Worm (Caenorhabditis elegans) whole organism, young adult: ENCODE results near the gene W06A7.2.

ENCODE experiments used
- ZK185.1 ChIP-seq: sonication (generic microtip); optimal IDR thresholded peaks from 2 replicates; lab custom pipeline; 2016; ENCODE audit warnings: mild to moderate bottlenecking, missing genetic modification characterization, missing compliant biosample characterization; ENCODE audit not compliant: poor library complexity, severe bottlenecking
- akir-1 ChIP-seq: fragments of 200-800 bp; sonication (Bioruptor generic); optimal IDR thresholded peaks from 2 replicates; lab custom pipeline; 2018; ENCODE audit warnings: mild to moderate bottlenecking, missing genetic modification characterization, moderate library complexity, missing compliant biosample characterization
- atf-7 ChIP-seq: sonication (generic microtip); optimal IDR thresholded peaks from 2 replicates; lab custom pipeline; 2017; ENCODE audit warnings: mild to moderate bottlenecking, missing genetic modification characterization, missing compliant biosample characterization
- ceh-40 ChIP-seq: fragments of 200-800 bp; sonication (Bioruptor generic); IDR thresholded peaks from 2 replicates; pipeline ENCODE4 v1.3.6; 2022; ENCODE audit warnings: missing genetic modification characterization, missing compliant biosample characterization
- egl-18 ChIP-seq: fragments of 200-800 bp; sonication (Bioruptor generic); IDR thresholded peaks from 2 replicates; pipeline ENCODE4 v1.3.6; 2022; ENCODE audit warnings: missing genetic modification reagents, missing genetic modification characterization, missing compliant biosample characterization
- egrh-3 ChIP-seq: fragments of 200-800 bp; sonication (Bioruptor generic); IDR thresholded peaks from 2 replicates; pipeline ENCODE4 v1.3.6; 2022; ENCODE audit warnings: missing genetic modification reagents, missing genetic modification characterization, missing compliant biosample characterization
- lin-26 ChIP-seq: fragments of 200-800 bp; sonication (Bioruptor generic); IDR thresholded peaks from 2 replicates; pipeline ENCODE4 v1.3.6; 2022; ENCODE audit warnings: missing genetic modification reagents, missing genetic modification characterization, missing compliant biosample characterization
- madf-8 ChIP-seq: fragments of 200-800 bp; sonication (Bioruptor generic); conservative IDR thresholded peaks from 2 replicates; pipeline ENCODE4 v1.3.6; 2022; ENCODE audit warnings: missing genetic modification reagents, missing genetic modification characterization, missing compliant biosample characterization
- nhr-90 ChIP-seq: sonication (generic microtip); optimal IDR thresholded peaks from 2 replicates; lab custom pipeline; 2016; ENCODE audit warnings: missing genotype, mild to moderate bottlenecking, missing genetic modification characterization, missing compliant biosample characterization
- pbrm-1 ChIP-seq: fragments of 200-800 bp; sonication (Bioruptor generic); IDR thresholded peaks from 2 replicates; pipeline ENCODE4 v1.3.6; 2022; ENCODE audit warnings: missing genetic modification reagents, missing genetic modification characterization, missing compliant biosample characterization
- somi-1 ChIP-seq: fragments of 200-800 bp; sonication (Bioruptor generic); optimal IDR thresholded peaks from 2 replicates; lab custom pipeline; 2018; ENCODE audit warnings: mild to moderate bottlenecking, missing genetic modification characterization, missing compliant biosample characterization
- unc-130 ChIP-seq: sonication (generic microtip); optimal IDR thresholded peaks from 2 replicates; lab custom pipeline; 2016; ENCODE audit warnings: missing genetic modification reagents, missing genetic modification characterization, missing compliant biosample characterization
- ztf-26 ChIP-seq: sonication (generic microtip); optimal IDR thresholded peaks from 2 replicates; lab custom pipeline; 2017; ENCODE audit warnings: missing genetic modification characterization, missing compliant biosample characterization

- TF ChIP-seq pbrm-1 (GFP tag; lab: Robert Waterston, UW) (no peak), akir-1 (GFP tag; lab: Kevin White, UChicago) (no peak), somi-1 (GFP tag; lab: Kevin White, UChicago) (no peak), unc-130 (no peak), atf-7 (tag; lab: Kevin White, UChicago) (no peak), ztf-26 (tag; lab: Kevin White, UChicago) (no peak), lin-26 (GFP tag; lab: Robert Waterston, UW) (no peak), ZK185.1 (tag; lab: Kevin White, UChicago) (no peak), egrh-3 (GFP tag; lab: Robert Waterston, UW) (no peak), ceh-40 (no peak), madf-8 (GFP tag; lab: Robert Waterston, UW) (no peak), egl-18 (GFP tag; lab: Robert Waterston, UW) (no peak), nhr-90 (tag; lab: Kevin White, UChicago) (no peak)
These were observed 46.5 kb downstream of the W06A7.2 start, which contains the start of gene gcy-14 for ce11 chrV:14868181-14868580.
